Fruit fly (Drosophila melanogaster) whole organism, embryonic: ENCODE data around the gene Drsl1.
A peak's percentile ranks its signal among the peaks of the same experiment; 100 is the strongest.

ENCODE experiments used
- Bgb ChIP-seq: fragments of 200-800 bp; sonication (Bioruptor generic); IDR thresholded peaks from 2 replicates; pipeline ENCODE4 v1.3.6; 2022; ENCODE audit warnings: missing biosample characterization, missing genetic modification characterization; ENCODE audit not compliant: partially characterized antibody
- CG10267 ChIP-seq: fragments of 200-800 bp; sonication (Bioruptor generic); optimal IDR thresholded peaks from 2 replicates; lab custom pipeline; 2018; ENCODE audit warnings: missing biosample characterization, mild to moderate bottlenecking, missing genetic modification characterization, moderate library complexity
- CG10366 ChIP-seq: fragments of 200-800 bp; sonication (Bioruptor generic); IDR thresholded peaks from 2 replicates; pipeline ENCODE4 v1.3.6; 2022; ENCODE audit warnings: missing biosample characterization, missing genetic modification characterization
- CG11093 ChIP-seq: fragments of 200-800 bp; sonication (Bioruptor generic); IDR thresholded peaks from 3 replicates; pipeline ENCODE4 v1.3.6; 2022; ENCODE audit warnings: missing biosample characterization, missing genetic modification characterization
- CG11695 ChIP-seq: fragments of 200-800 bp; sonication (Bioruptor generic); IDR thresholded peaks from 3 replicates; pipeline ENCODE4 v1.3.6; 2022; ENCODE audit warnings: missing biosample characterization, missing genetic modification characterization
- CG13287 ChIP-seq: fragments of 200-800 bp; sonication (Bioruptor generic); IDR thresholded peaks from 2 replicates; pipeline ENCODE4 v1.3.6; 2022; ENCODE audit warnings: missing biosample characterization, missing genetic modification characterization; ENCODE audit not compliant: partially characterized antibody
- CG14667 ChIP-seq: fragments of 200-800 bp; sonication (Bioruptor generic); IDR thresholded peaks from 2 replicates; pipeline ENCODE4 v1.3.6; 2022; ENCODE audit warnings: missing biosample characterization, missing genetic modification characterization
- CG15479 ChIP-seq: fragments of 200-800 bp; sonication (Bioruptor generic); optimal IDR thresholded peaks from 3 replicates; lab custom pipeline; 2019; ENCODE audit warnings: missing biosample characterization, mild to moderate bottlenecking, missing genetic modification characterization, moderate library complexity
- CG1832 ChIP-seq: fragments of 200-800 bp; sonication (Bioruptor generic); optimal IDR thresholded peaks from 2 replicates; lab custom pipeline; 2017; ENCODE audit warnings: missing biosample characterization, mild to moderate bottlenecking, missing genetic modification characterization, inconsistent platforms
- CG32532 ChIP-seq: fragments of 200-800 bp; sonication (Bioruptor generic); IDR thresholded peaks from 2 replicates; pipeline ENCODE4 v1.3.6; 2022; ENCODE audit warnings: missing biosample characterization, missing genetic modification characterization
- CG4328 ChIP-seq: fragments of 200-800 bp; sonication (Bioruptor generic); optimal IDR thresholded peaks from 3 replicates; lab custom pipeline; 2017; ENCODE audit warnings: missing biosample characterization, missing genetic modification reagents, missing genetic modification characterization
- CG4404 ChIP-seq: fragments of 200-800 bp; sonication (Bioruptor generic); IDR thresholded peaks from 2 replicates; pipeline ENCODE4 v1.3.6; 2022; ENCODE audit warnings: missing biosample characterization, missing genetic modification characterization
- CG4424 ChIP-seq: fragments of 200-800 bp; sonication (Bioruptor generic); optimal IDR thresholded peaks from 3 replicates; lab custom pipeline; 2016; ENCODE audit warnings: missing biosample characterization, missing genetic modification characterization
- CG4617 ChIP-seq: fragments of 200-800 bp; sonication (Bioruptor generic); optimal IDR thresholded peaks from 3 replicates; lab custom pipeline; 2016; ENCODE audit warnings: missing biosample characterization, missing genetic modification characterization, borderline replicate concordance
- CG6175 ChIP-seq: fragments of 200-800 bp; sonication (Bioruptor generic); IDR thresholded peaks from 3 replicates; pipeline ENCODE4 v1.3.6; 2022; ENCODE audit warnings: missing biosample characterization, missing genetic modification characterization
- CG6683 ChIP-seq: fragments of 200-800 bp; sonication (Bioruptor generic); optimal IDR thresholded peaks from 2 replicates; lab custom pipeline; 2017; ENCODE audit warnings: missing biosample characterization, mild to moderate bottlenecking, missing genetic modification characterization, missing genetic modification reagents
- CG7928 ChIP-seq: fragments of 200-800 bp; sonication (Bioruptor generic); optimal IDR thresholded peaks from 2 replicates; lab custom pipeline; 2017; ENCODE audit warnings: missing biosample characterization, mild to moderate bottlenecking, missing genetic modification characterization
- CTCF ChIP-seq: fragments of 200-800 bp; sonication (Bioruptor generic); optimal IDR thresholded peaks from 2 replicates; lab custom pipeline; 2017; ENCODE audit warnings: missing biosample characterization, mild to moderate bottlenecking, missing genetic modification characterization, moderate library complexity
- Dip3 ChIP-seq: fragments of 200-800 bp; sonication (Bioruptor generic); optimal IDR thresholded peaks from 3 replicates; lab custom pipeline; 2016; ENCODE audit warnings: missing biosample characterization, missing genetic modification characterization
- Dref ChIP-seq: fragments of 200-800 bp; sonication (Bioruptor generic); IDR thresholded peaks from 2 replicates; pipeline ENCODE4 v1.3.6; 2022; ENCODE audit warnings: missing biosample characterization, missing genetic modification characterization
- E2f2 ChIP-seq: fragments of 200-800 bp; sonication (Bioruptor generic); IDR thresholded peaks from 2 replicates; pipeline ENCODE4 v1.3.6; 2022; ENCODE audit warnings: missing biosample characterization, missing genetic modification characterization
- HmgD ChIP-seq: fragments of 200-800 bp; sonication (Bioruptor generic); optimal IDR thresholded peaks from 3 replicates; lab custom pipeline; 2016; ENCODE audit warnings: missing biosample characterization, missing genetic modification characterization
- Hr3 ChIP-seq: fragments of 200-800 bp; sonication (Bioruptor generic); optimal IDR thresholded peaks from 3 replicates; lab custom pipeline; 2016; ENCODE audit warnings: missing biosample characterization, missing genetic modification characterization
- Hr51 ChIP-seq, 2 experiments: fragments of 200-800 bp; sonication (Bioruptor generic); optimal IDR thresholded peaks; 2 replicates in 1 of 2; 3 replicates in 1 of 2; lab custom pipeline; 2016 to 2018; ENCODE audit warnings: missing biosample characterization in 2 of 2, missing genetic modification characterization in 2 of 2, mild to moderate bottlenecking in 1 of 2, moderate library complexity in 1 of 2
- Hsf ChIP-seq: fragments of 200-800 bp; sonication (Bioruptor generic); optimal IDR thresholded peaks from 3 replicates; lab custom pipeline; 2016; ENCODE audit warnings: missing biosample characterization, missing genetic modification characterization
- Kr ChIP-seq: fragments of 200-800 bp; sonication (Bioruptor generic); optimal IDR thresholded peaks from 2 replicates; lab custom pipeline; 2017; ENCODE audit warnings: missing biosample characterization, mild to moderate bottlenecking, missing genetic modification characterization
- NFAT ChIP-seq: fragments of 200-800 bp; sonication (Bioruptor generic); IDR thresholded peaks from 2 replicates; pipeline ENCODE4 v1.3.6; 2022; ENCODE audit warnings: missing biosample characterization, missing genetic modification characterization
- Ssrp ChIP-seq: fragments of 200-800 bp; sonication (Bioruptor generic); optimal IDR thresholded peaks from 2 replicates; lab custom pipeline; 2018; ENCODE audit warnings: missing biosample characterization, mild to moderate bottlenecking, missing genetic modification characterization, moderate library complexity
- Stat92E ChIP-seq, 3 experiments: fragments of >200 bp in 2 of 3; fragments of 200-800 bp in 1 of 3; sonication (Bioruptor generic) in 1 of 3; optimal IDR thresholded peaks; 2 replicates each; lab custom pipeline; 2017 to 2019; ENCODE audit warnings: missing biosample characterization in 3 of 3, missing genetic modification characterization in 3 of 3, mild to moderate bottlenecking in 1 of 3, moderate library complexity in 1 of 3
- Taf1 ChIP-seq: fragments of 200-800 bp; sonication (Bioruptor generic); IDR thresholded peaks from 2 replicates; pipeline ENCODE4 v1.3.6; 2022; ENCODE audit warnings: missing biosample characterization, missing genetic modification characterization
- ash1 ChIP-seq: fragments of 200-800 bp; sonication (Bioruptor generic); optimal IDR thresholded peaks from 2 replicates; lab custom pipeline; 2018; ENCODE audit warnings: missing biosample characterization, mild to moderate bottlenecking, missing genetic modification characterization
- bcd ChIP-seq: fragments of 200-800 bp; sonication (Bioruptor generic); optimal IDR thresholded peaks from 2 replicates; lab custom pipeline; 2017; ENCODE audit warnings: missing biosample characterization, mild to moderate bottlenecking, missing genetic modification characterization
- bowl ChIP-seq: fragments of 200-800 bp; sonication (Bioruptor generic); IDR thresholded peaks from 2 replicates; pipeline ENCODE4 v1.3.6; 2022; ENCODE audit warnings: missing biosample characterization, missing genetic modification characterization
- chinmo ChIP-seq: fragments of 200-800 bp; sonication (Bioruptor generic); IDR thresholded peaks from 4 replicates; pipeline ENCODE4 v1.3.6; 2022; ENCODE audit warnings: missing biosample characterization, missing genetic modification characterization; ENCODE audit not compliant: partially characterized antibody
- ci ChIP-seq: fragments of 200-800 bp; sonication (Bioruptor generic); IDR thresholded peaks from 3 replicates; pipeline ENCODE4 v1.3.6; 2022; ENCODE audit warnings: missing biosample characterization, missing genetic modification characterization
- emc ChIP-seq: fragments of 200-800 bp; sonication (Bioruptor generic); optimal IDR thresholded peaks from 2 replicates; lab custom pipeline; 2016; ENCODE audit warnings: missing biosample characterization, missing genetic modification characterization
- en ChIP-seq: fragments of 200-800 bp; sonication (Bioruptor generic); optimal IDR thresholded peaks from 2 replicates; lab custom pipeline; 2016; ENCODE audit warnings: missing biosample characterization, missing genetic modification characterization
- her ChIP-seq: fragments of 200-800 bp; sonication (Bioruptor generic); optimal IDR thresholded peaks from 2 replicates; lab custom pipeline; 2016; ENCODE audit warnings: missing biosample characterization, missing genetic modification characterization
- kni ChIP-seq: fragments of 200-800 bp; sonication (Bioruptor generic); optimal IDR thresholded peaks from 3 replicates; lab custom pipeline; 2017; ENCODE audit warnings: mild to moderate bottlenecking, missing biosample characterization, missing genetic modification reagents, missing genetic modification characterization
- oc ChIP-seq: fragments of 200-800 bp; sonication (Bioruptor generic); optimal IDR thresholded peaks from 2 replicates; lab custom pipeline; 2018; ENCODE audit warnings: missing biosample characterization, mild to moderate bottlenecking, missing genetic modification characterization, moderate library complexity
- p53 ChIP-seq: fragments of 200-800 bp; sonication (Bioruptor generic); optimal IDR thresholded peaks from 2 replicates; lab custom pipeline; 2016; ENCODE audit warnings: missing biosample characterization, missing genetic modification characterization
- prd ChIP-seq, 3 experiments: fragments of >200 bp in 2 of 3; fragments of 200-800 bp in 1 of 3; sonication (Bioruptor generic) in 1 of 3; optimal IDR thresholded peaks in 2 of 3; IDR thresholded peaks in 1 of 3; 2 replicates in 2 of 3; 3 replicates in 1 of 3; pipeline versions ENCODE4 v1.3.6 to Lab custom; 2017 to 2022; ENCODE audit warnings: missing biosample characterization in 1 of 3, missing genetic modification characterization in 1 of 3
- ssp ChIP-seq: fragments of 200-800 bp; sonication (Bioruptor generic); IDR thresholded peaks from 2 replicates; pipeline ENCODE4 v1.3.6; 2022; ENCODE audit warnings: missing biosample characterization, missing genetic modification characterization
- vnd ChIP-seq: fragments of 200-800 bp; sonication (Bioruptor generic); IDR thresholded peaks from 3 replicates; pipeline ENCODE4 v1.3.6; 2022; ENCODE audit warnings: missing biosample characterization, missing genetic modification characterization; ENCODE audit not compliant: partially characterized antibody
- zen ChIP-seq: fragments of 200-800 bp; sonication (Bioruptor generic); optimal IDR thresholded peaks from 3 replicates; lab custom pipeline; 2018; ENCODE audit warnings: missing biosample characterization, mild to moderate bottlenecking, missing genetic modification characterization, moderate library complexity
- zf30C ChIP-seq: fragments of 200-800 bp; sonication (Bioruptor generic); optimal IDR thresholded peaks from 3 replicates; lab custom pipeline; 2018; ENCODE audit warnings: missing biosample characterization, mild to moderate bottlenecking, missing genetic modification characterization

The Drsl1 gene

dm6 chr3L:3325925-3326903, 9.4 kb downstream of the Drsl1 start, which contains the start of gene Gtpx (continued):
- TF ChIP-seq zf30C (GFP tag; lab: Kevin White, UChicago) (no peak), CG15479 (GFP tag; lab: Kevin White, UChicago) (no peak), CTCF (no peak), CG6175 (no peak), kni (GFP tag; lab: Kevin White, UChicago) (peak; percentile 32), HmgD (GFP tag; lab: Kevin White, UChicago) (peak; percentile 29), CG1832 (GFP tag; lab: Kevin White, UChicago) (no peak), Hr3 (GFP tag; lab: Kevin White, UChicago) (peak; percentile 41), CG4328 (peak; percentile 18), Kr (GFP tag; lab: Kevin White, UChicago) (no peak), bcd (GFP tag; lab: Kevin White, UChicago) (peak; percentile 35), CG10267 (tag; lab: Kevin White, UChicago) (peak; percentile 53), CG13287 (peak; percentile 38; the same call in 1 of the 2 replicates), CG32532 (no peak), emc (GFP tag; lab: Kevin White, UChicago) (no peak), Dref (GFP tag; lab: Robert Waterston, UW) (peak; percentile 31; the same call in 1 of the 2 replicates), en (no peak), CG11093 (GFP tag; lab: Robert Waterston, UW) (no peak), Hr51 (GFP tag; optimal IDR thresholded peaks at IDR 0.05; lab: Kevin White, UChicago) (no peak), CG11695 (GFP tag; lab: Robert Waterston, UW) (no peak), CG7928 (GFP tag; lab: Kevin White, UChicago) (no peak), CG4404 (no peak), ash1 (no peak), Dip3 (GFP tag; lab: Kevin White, UChicago) (no peak), Ssrp (tag; lab: Kevin White, UChicago) (peak; percentile 14), CG4424 (GFP tag; lab: Kevin White, UChicago) (no peak), Stat92E (GFP tag; optimal IDR thresholded peaks at IDR 0.05; lab: Kevin White, UChicago) (no peak), Bgb (GFP tag; lab: Robert Waterston, UW) (no peak; the same call in 1 of the 2 replicates), zen (tag; lab: Kevin White, UChicago) (peak; percentile 3), CG14667 (GFP tag; lab: Robert Waterston, UW) (no peak), vnd (GFP tag; lab: Robert Waterston, UW) (no peak), chinmo (GFP tag; lab: Robert Waterston, UW) (no peak), ssp (GFP tag; lab: Robert Waterston, UW) (no peak), Taf1 (no peak), CG6683 (GFP tag; lab: Kevin White, UChicago) (no peak), ci (GFP tag; lab: Robert Waterston, UW) (peak; percentile 21; the same call in 1 of the 3 replicates), Hsf (GFP tag; lab: Kevin White, UChicago) (peak; percentile 53), CG4617 (peak; percentile 10), oc (tag; lab: Kevin White, UChicago) (no peak), NFAT (GFP tag; lab: Robert Waterston, UW) (no peak), her (GFP tag; lab: Kevin White, UChicago) (no peak), E2f2 (GFP tag; lab: Robert Waterston, UW) (peak; percentile 86), bowl (GFP tag; lab: Robert Waterston, UW) (no peak), p53 (GFP tag; lab: Kevin White, UChicago) (peak; percentile 31), CG10366 (no peak; the same call in 1 of the 2 replicates), prd (optimal IDR thresholded peaks at IDR 0.05; lab: Kevin White, UChicago) (no peak), prd (GFP tag; IDR thresholded peaks at IDR 0.05; lab: Robert Waterston, UW) (peak; percentile 50; the same call in 1 of the 3 replicates)
